Fruit fly (Drosophila melanogaster) whole organism, larva: ENCODE measurements around the gene RunxA.
"Not testable (repeated sequence)": the region's sequence is repeated elsewhere in the genome, so short reads cannot be mapped to it uniquely, and the experiment has no call there.

Experiments
- noc ChIP-seq: fragments of 200-800 bp; sonication (Bioruptor generic); optimal IDR thresholded peaks from 3 replicates; lab custom pipeline; 2019; ENCODE audit warnings: missing biosample characterization, mild to moderate bottlenecking, missing genetic modification characterization, moderate library complexity

Gene RunxA

DNA sequence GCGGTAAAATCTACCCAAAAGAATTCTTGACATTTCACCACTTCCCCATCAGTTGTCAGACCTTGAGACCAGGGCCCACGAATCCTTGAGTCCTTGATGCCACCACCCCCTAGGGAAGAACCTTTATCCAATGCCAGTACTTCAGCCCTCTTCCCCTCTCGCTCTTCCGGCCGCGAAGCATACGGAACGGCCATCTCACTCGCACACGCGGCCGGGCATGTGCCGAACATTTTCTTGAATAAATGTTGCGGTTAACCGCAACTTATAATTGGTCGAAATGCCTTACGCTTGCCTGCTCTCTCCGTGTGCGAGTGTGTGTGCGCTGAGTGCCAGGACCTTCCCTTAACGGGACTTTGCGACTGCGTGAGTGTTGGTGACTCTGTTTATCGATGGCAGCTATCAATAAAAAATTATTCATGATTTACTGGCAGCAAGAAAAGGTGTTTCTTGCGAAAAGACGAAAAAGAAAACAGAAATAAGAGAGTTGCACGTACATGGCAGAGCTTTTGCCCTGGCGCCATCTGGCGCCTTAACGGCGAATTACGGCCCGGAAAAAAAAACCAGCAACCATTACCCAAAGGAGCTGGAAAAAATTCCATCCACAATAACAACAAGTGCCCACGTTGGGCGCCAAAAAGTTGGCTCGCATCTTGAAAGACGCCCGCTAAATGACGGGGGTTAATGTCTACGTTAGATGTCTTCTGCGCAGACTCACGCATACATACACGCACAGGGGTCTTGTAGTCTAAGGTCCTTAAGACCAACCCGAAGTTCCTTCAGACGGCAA lies 40.6 kb downstream of the RunxA start:
- no peak for TF ChIP-seq noc

DNA sequence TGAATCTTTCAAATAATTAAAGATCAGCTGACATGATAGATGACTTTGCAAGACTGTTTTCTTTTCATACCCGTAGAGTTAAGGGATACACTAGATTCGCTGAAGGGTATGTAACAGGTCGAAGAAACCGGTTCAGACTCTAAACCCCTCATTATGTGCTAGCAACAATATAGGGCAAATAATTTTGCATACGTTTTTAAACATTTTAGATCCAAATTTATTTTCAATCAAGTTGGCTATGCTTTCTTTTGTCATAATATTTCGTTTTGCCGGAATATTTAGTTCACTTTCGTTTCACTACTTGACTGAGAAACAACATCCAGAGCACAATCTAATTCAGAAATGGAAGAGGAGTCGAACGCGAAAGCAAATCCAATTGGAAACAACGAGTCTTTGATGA lies 49.6 kb downstream of the RunxA start, which contains the start of gene CG42580:
Gene CG42580 (plus strand): TSS at position 301 of the 400 bp plus-strand sequence.
- not testable (repeated sequence) for TF ChIP-seq noc

- no peak for TF ChIP-seq noc
These were observed 64.0 kb downstream of the RunxA start for dm6 chrX:20559582-20559981.
